Worm (Caenorhabditis elegans) whole organism, early embryonic: Measurements from ENCODE around the gene ntl-9.
"Not testable (repeated sequence)": the region's sequence is repeated elsewhere in the genome, so short reads cannot be mapped to it uniquely, and the experiment has no call there.

ENCODE experiments used
- B0310.2 ChIP-seq: sonication (generic microtip); optimal IDR thresholded peaks from 2 replicates; lab custom pipeline; 2016; ENCODE audit warnings: mild to moderate bottlenecking, missing genetic modification characterization, missing compliant biosample characterization
- F13C5.2 ChIP-seq: sonication (generic microtip); optimal IDR thresholded peaks from 2 replicates; lab custom pipeline; 2017; ENCODE audit warnings: mild to moderate bottlenecking, missing genetic modification characterization, inconsistent platforms, missing compliant biosample characterization
- aly-1 ChIP-seq: sonication (generic microtip); optimal IDR thresholded peaks from 2 replicates; lab custom pipeline; 2016; ENCODE audit warnings: missing genetic modification characterization, missing compliant biosample characterization
- ama-1 ChIP-seq: fragments of 150-350 bp; optimal IDR thresholded peaks from 2 replicates; lab custom pipeline; 2014
- ceh-13 ChIP-seq: fragments of 200-800 bp; sonication (Bioruptor generic); optimal IDR thresholded peaks from 2 replicates; lab custom pipeline; 2018; ENCODE audit warnings: mild to moderate bottlenecking, missing genetic modification characterization, missing compliant biosample characterization
- ceh-36 ChIP-seq: sonication (generic microtip); optimal IDR thresholded peaks from 2 replicates; lab custom pipeline; 2016; ENCODE audit warnings: missing genetic modification characterization, inconsistent platforms, missing compliant biosample characterization
- ets-7 ChIP-seq: sonication (generic microtip); optimal IDR thresholded peaks from 2 replicates; lab custom pipeline; 2016; ENCODE audit warnings: missing genotype, missing genetic modification characterization, missing compliant biosample characterization
- flt-1 ChIP-seq: fragments of 200-800 bp; sonication (Bioruptor generic); IDR thresholded peaks from 2 replicates; pipeline ENCODE4 v1.3.6; 2022; ENCODE audit warnings: missing genetic modification characterization, missing compliant biosample characterization
- hmbx-1 ChIP-seq: sonication (generic microtip); optimal IDR thresholded peaks from 2 replicates; lab custom pipeline; 2016; ENCODE audit warnings: mild to moderate bottlenecking, missing genetic modification characterization, missing compliant biosample characterization
- hmg-4 ChIP-seq: fragments of 200-800 bp; sonication (Bioruptor generic); optimal IDR thresholded peaks from 2 replicates; lab custom pipeline; 2018; ENCODE audit warnings: mild to moderate bottlenecking, missing genetic modification characterization, missing compliant biosample characterization
- hnd-1 ChIP-seq: sonication (generic microtip); optimal IDR thresholded peaks from 2 replicates; lab custom pipeline; 2016; ENCODE audit warnings: missing genetic modification characterization, missing compliant biosample characterization
- pes-1 ChIP-seq: fragments of 200-800 bp; sonication (Bioruptor generic); IDR thresholded peaks from 2 replicates; pipeline ENCODE4 v1.3.6; 2022; ENCODE audit warnings: missing genetic modification reagents, missing genetic modification characterization, missing compliant biosample characterization
- scrt-1 ChIP-seq: fragments of 200-800 bp; sonication (Bioruptor generic); IDR thresholded peaks from 2 replicates; pipeline ENCODE4 v1.3.6; 2022; ENCODE audit warnings: missing genetic modification characterization, missing compliant biosample characterization
- sea-1 ChIP-seq: fragments of 200-800 bp; sonication (Bioruptor generic); conservative IDR thresholded peaks from 2 replicates; pipeline ENCODE4 v1.3.6; 2022; ENCODE audit warnings: missing genetic modification characterization, missing compliant biosample characterization
- tbx-11 ChIP-seq: fragments of 200-800 bp; sonication (Bioruptor generic); IDR thresholded peaks from 2 replicates; pipeline ENCODE4 v1.3.6; 2022; ENCODE audit warnings: missing genetic modification characterization, missing compliant biosample characterization
- tbx-37 ChIP-seq: fragments of 200-800 bp; sonication (Bioruptor generic); conservative IDR thresholded peaks from 2 replicates; pipeline ENCODE4 v1.3.6; 2022; ENCODE audit warnings: missing genetic modification reagents, missing genetic modification characterization, missing compliant biosample characterization
- tra-4 ChIP-seq: sonication (generic microtip); optimal IDR thresholded peaks from 2 replicates; lab custom pipeline; 2017; ENCODE audit warnings: missing genetic modification characterization, missing compliant biosample characterization

The ntl-9 gene

DNA sequence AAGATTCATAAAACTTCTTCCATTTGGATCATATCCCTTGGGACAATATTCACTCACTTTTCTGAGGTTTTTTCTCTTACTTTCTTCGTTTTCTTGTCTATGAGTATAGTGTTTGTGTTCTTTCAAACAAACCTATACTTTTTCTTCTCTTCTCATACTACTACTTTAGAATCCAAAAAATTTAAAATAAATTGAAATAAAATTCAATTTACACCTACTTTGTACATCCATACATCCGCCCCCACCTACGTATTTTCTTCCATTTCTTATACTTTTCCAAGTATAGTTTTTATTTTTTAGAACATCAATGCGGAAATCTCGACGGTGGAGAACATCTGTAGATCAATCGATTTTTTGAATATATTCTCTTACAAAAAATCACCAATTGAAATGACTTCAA is 21.0 kb downstream of the ntl-9 start, which contains the start of gene nca-2:
TSS of gene nca-2 (plus strand) at position 301 of the 400 bp plus-strand sequence.
- TF ChIP-seq hnd-1 (tag; lab: Kevin White, UChicago) (no peak), pes-1 (GFP tag; lab: Robert Waterston, UW) (no peak), tbx-11 (GFP tag; lab: Robert Waterston, UW) (no peak), ceh-13 (GFP tag; lab: Kevin White, UChicago) (no peak), ama-1 (lab: Kevin White, UChicago) (no peak), flt-1 (GFP tag; lab: Robert Waterston, UW) (no peak), ceh-36 (no peak), F13C5.2 (tag; lab: Kevin White, UChicago) (no peak), tbx-37 (GFP tag; lab: Robert Waterston, UW) (no peak), aly-1 (tag; lab: Kevin White, UChicago) (no peak), ets-7 (tag; lab: Kevin White, UChicago) (no peak), hmbx-1 (tag; lab: Kevin White, UChicago) (no peak), hmg-4 (GFP tag; lab: Kevin White, UChicago) (no peak), scrt-1 (no peak), sea-1 (no peak), B0310.2 (tag; lab: Kevin White, UChicago) (no peak), tra-4 (tag; lab: Kevin White, UChicago) (no peak)

DNA sequence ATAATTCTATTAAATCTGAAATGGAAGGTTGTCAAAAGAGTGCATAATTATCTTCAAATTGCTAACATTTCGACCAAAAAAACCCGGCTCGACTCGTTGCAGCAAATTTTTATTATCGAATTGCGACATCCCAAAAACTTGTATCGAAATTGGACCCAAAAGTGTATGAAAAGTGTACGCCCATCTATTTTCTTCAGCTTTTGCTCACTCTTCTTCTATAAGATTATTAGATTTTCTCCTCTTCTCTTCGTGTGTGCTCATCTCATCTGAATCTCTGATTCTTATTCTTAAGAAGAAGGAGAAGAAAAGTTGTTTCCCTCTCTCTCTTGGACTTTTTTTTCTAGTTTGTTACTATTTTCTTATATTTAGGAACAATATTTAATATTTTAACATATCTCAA is 22.9 kb downstream of the ntl-9 start:
- no peak for TF ChIP-seq sea-1
- TF ChIP-seq flt-1 (GFP tag; lab: Robert Waterston, UW), result no peak
- no peak for TF ChIP-seq ceh-13 (GFP tag; lab: Kevin White, UChicago)
- no peak for TF ChIP-seq scrt-1
- TF ChIP-seq ceh-36, result no peak
- TF ChIP-seq hnd-1 (tag; lab: Kevin White, UChicago), result no peak
- TF ChIP-seq tbx-11 (GFP tag; lab: Robert Waterston, UW), result no peak
- TF ChIP-seq B0310.2 (tag; lab: Kevin White, UChicago), result no peak
- TF ChIP-seq ets-7 (tag; lab: Kevin White, UChicago), result no peak
- TF ChIP-seq tbx-37 (GFP tag; lab: Robert Waterston, UW), result no peak
- TF ChIP-seq ama-1 (lab: Kevin White, UChicago), result no peak
- TF ChIP-seq hmg-4 (GFP tag; lab: Kevin White, UChicago), result no peak
- TF ChIP-seq hmbx-1 (tag; lab: Kevin White, UChicago), result no peak
- TF ChIP-seq tra-4 (tag; lab: Kevin White, UChicago), result no peak
- TF ChIP-seq pes-1 (GFP tag; lab: Robert Waterston, UW), result no peak

DNA sequence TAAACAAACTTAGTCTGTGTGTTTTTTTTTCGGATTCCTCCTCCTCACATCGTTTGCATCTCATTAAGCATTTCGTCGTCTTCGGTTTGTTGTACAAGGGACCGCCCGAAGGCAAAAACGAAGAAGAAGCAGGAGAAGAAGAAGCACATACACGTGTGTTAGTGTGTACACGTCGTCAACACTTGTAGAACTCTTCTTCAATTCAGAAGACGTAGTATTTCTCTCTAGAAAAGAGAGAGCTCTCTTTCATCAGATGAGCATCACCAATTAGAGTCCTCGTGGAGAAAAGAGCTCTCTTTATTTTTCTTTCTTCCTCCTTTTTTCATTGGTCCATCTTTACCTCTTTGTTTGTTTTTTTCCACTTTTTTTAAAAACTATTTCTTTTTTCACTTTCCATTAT is 23.8 kb downstream of the ntl-9 start:
- no peak for TF ChIP-seq tra-4 (tag; lab: Kevin White, UChicago)
- no peak for TF ChIP-seq ceh-36
- TF ChIP-seq hmbx-1 (tag; lab: Kevin White, UChicago), result no peak
- TF ChIP-seq B0310.2 (tag; lab: Kevin White, UChicago), result no peak
- no peak for TF ChIP-seq tbx-37 (GFP tag; lab: Robert Waterston, UW)
- no peak for TF ChIP-seq F13C5.2 (tag; lab: Kevin White, UChicago)

DNA sequence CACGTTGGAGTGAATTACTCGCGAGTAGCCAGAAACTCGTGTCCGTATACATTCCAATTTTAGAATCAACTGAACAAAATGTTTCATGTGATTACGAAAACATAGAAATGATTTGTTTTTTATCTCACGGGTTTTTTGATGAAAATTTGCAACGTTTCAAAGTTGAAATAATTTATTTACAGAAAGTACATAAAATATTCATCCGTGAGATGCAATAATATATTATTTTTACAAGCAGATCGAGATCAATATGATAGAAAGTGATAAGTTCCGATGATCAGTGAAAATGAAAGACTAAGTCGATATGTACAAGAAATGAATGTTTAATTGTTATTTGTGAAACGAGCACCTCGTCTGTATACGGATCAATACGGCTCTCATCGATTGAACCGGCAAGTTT is 36.1 kb downstream of the ntl-9 start, which contains the start of gene C27F2.6:
TSS of gene C27F2.6 (minus strand) at position 101 of the 400 bp plus-strand sequence.
- TF ChIP-seq sea-1; F13C5.2 (tag; lab: Kevin White, UChicago); tbx-37 (GFP tag; lab: Robert Waterston, UW): not testable (repeated sequence)

DNA sequence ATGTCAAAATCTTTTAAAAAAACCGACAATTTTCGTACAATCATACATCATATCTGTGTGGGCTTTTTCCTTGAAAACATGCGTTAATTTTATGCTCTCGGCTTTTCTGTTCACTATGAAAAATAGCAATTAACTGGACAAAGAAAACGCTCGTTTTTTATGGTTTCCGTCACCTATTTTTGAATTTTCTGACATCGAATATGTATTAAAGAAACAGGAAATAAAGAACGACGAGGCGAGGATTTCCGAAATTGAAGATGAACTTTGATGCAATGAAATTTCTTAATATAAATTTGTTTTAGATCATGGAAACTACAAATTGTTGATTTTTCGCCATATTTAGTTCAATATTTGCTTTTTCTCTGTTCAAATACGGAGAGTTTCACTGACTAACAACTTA is 39.6 kb downstream of the ntl-9 start:
- no peak for TF ChIP-seq tra-4 (tag; lab: Kevin White, UChicago)
- no peak for TF ChIP-seq hnd-1 (tag; lab: Kevin White, UChicago)
- TF ChIP-seq aly-1 (tag; lab: Kevin White, UChicago), result no peak
- no peak for TF ChIP-seq scrt-1
- TF ChIP-seq ceh-13 (GFP tag; lab: Kevin White, UChicago), result no peak
- no peak for TF ChIP-seq tbx-11 (GFP tag; lab: Robert Waterston, UW)
- TF ChIP-seq hmbx-1 (tag; lab: Kevin White, UChicago), result no peak
- no peak for TF ChIP-seq flt-1 (GFP tag; lab: Robert Waterston, UW)
- TF ChIP-seq ceh-36, result no peak
- no peak for TF ChIP-seq ets-7 (tag; lab: Kevin White, UChicago)
- no peak for TF ChIP-seq sea-1
- TF ChIP-seq pes-1 (GFP tag; lab: Robert Waterston, UW), result no peak
- TF ChIP-seq tbx-37 (GFP tag; lab: Robert Waterston, UW), result no peak
- no peak for TF ChIP-seq F13C5.2 (tag; lab: Kevin White, UChicago)
- no peak for TF ChIP-seq hmg-4 (GFP tag; lab: Kevin White, UChicago)
- no peak for TF ChIP-seq B0310.2 (tag; lab: Kevin White, UChicago)
- no peak for TF ChIP-seq ama-1 (lab: Kevin White, UChicago)

DNA sequence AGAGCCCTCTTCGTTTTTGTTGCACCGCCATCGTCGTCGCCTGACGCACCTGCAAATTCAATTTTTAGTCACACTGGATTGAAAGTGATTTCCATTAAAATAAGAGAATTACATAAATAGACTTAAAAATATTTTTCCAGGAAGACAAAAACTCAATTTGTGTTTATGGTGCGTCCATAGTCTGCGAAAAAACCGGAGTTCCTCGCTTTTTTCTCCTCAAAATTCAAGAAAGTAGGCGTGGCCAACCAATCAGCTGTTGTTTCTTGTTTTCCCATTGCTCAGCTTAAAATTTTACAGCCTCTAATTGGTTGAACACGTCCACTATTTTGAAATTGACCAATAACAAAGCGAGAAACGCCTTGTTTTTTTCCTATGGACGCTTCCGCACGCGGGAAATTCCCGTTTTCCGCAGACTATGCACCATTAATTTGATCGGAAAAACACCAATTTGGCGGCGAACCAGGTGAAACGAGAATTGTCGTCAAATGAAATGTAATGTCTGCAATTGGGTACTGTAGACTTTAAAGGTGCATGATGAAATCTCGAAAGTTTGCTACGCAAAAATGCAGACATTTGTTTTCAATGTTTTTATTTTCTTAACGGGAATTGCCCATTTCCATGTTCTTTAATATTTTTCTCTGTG is 40.3 kb downstream of the ntl-9 start, which contains the start of gene C27F2.7:
TSS of gene C27F2.7 (minus strand) at position 51 of the 643 bp plus-strand sequence.
- TF ChIP-seq F13C5.2 (tag; lab: Kevin White, UChicago), result no peak
- TF ChIP-seq B0310.2 (tag; lab: Kevin White, UChicago), result no peak
- no peak for TF ChIP-seq hmg-4 (GFP tag; lab: Kevin White, UChicago)
- TF ChIP-seq sea-1, result no peak
- no peak for TF ChIP-seq ets-7 (tag; lab: Kevin White, UChicago)
- no peak for TF ChIP-seq pes-1 (GFP tag; lab: Robert Waterston, UW)
- no peak for TF ChIP-seq hnd-1 (tag; lab: Kevin White, UChicago)
- no peak for TF ChIP-seq tbx-11 (GFP tag; lab: Robert Waterston, UW)
- TF ChIP-seq ama-1 (lab: Kevin White, UChicago), result no peak
- no peak for TF ChIP-seq tra-4 (tag; lab: Kevin White, UChicago)
- no peak for TF ChIP-seq scrt-1

DNA sequence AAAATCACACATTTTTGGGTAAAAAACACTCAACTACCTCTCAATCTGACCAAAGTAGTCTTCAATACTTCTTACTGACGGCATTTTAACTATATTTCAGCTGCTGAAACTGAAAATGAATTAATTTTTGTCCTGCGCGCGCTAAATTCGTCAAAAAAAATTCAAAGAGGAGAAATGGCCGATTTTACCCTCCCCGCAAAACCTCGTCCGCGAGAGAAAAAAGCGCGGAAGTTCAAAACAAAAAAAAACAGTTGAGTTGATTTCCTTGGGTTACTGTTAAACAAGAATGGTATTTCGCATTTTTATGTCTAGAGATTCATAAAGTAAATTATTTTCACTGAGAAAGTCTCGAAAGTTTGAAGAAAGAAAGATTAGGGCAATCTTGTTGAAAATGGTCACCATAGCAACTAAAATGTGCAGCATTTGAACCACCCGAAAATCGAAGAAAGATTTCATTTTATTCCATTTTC is 42.5 kb downstream of the ntl-9 start, which contains the start of the genes C27F2.10 and wdr-60:
TSS of gene C27F2.10 (minus strand) at position 109 of the 470 bp plus-strand sequence.
TSS of gene wdr-60 (plus strand) at position 420 of the 470 bp plus-strand sequence.
- TF ChIP-seq tbx-37 (GFP tag; lab: Robert Waterston, UW), result peak; percentile 58
- no peak for TF ChIP-seq aly-1 (tag; lab: Kevin White, UChicago)
